Fruit fly (Drosophila melanogaster): Measurements from ENCODE around the gene CycH.
A peak's percentile ranks its signal among the peaks of the same experiment; 100 is the strongest.

Gene CycH

dm6 chr3L:21839720-21840641 is 18.2 kb downstream of the CycH start (continued):
- peak; percentile 70 for TF ChIP-seq CG13123 (GFP tag; optimal IDR thresholded peaks at IDR 0.05)
- TF ChIP-seq Adf1 (GFP tag; IDR thresholded peaks at IDR 0.05) = peak; percentile 70
- TF ChIP-seq bbx (GFP tag; IDR thresholded peaks at IDR 0.05; ENCODE audit: partially characterized antibody) = no peak
- TF ChIP-seq lbe (GFP tag; optimal IDR thresholded peaks at IDR 0.05) = peak; percentile 90
- peak; percentile 96 for TF ChIP-seq dmrt99B (tag; optimal IDR thresholded peaks at IDR 0.05)
- TF ChIP-seq Usf (GFP tag; optimal IDR thresholded peaks at IDR 0.05) = peak; percentile 84
- TF ChIP-seq Jarid2 (GFP tag; optimal IDR thresholded peaks at IDR 0.05) = peak; percentile 80
- peak; percentile 95 for TF ChIP-seq dysf (GFP tag; IDR thresholded peaks at IDR 0.05)
- TF ChIP-seq CG13287 (GFP tag; IDR thresholded peaks at IDR 0.05; ENCODE audit: partially characterized antibody) = peak; percentile 49
- 0 out of 3 replicates have a peak, but pooled peaks have one; percentile 15 for TF ChIP-seq CG16813 (GFP tag; IDR thresholded peaks at IDR 0.05; ENCODE audit: partially characterized antibody)
- no peak for TF ChIP-seq lov (optimal IDR thresholded peaks at IDR 0.05)
- TF ChIP-seq lov (GFP tag; IDR thresholded peaks at IDR 0.05) = peak; percentile 85
- peak; percentile 95 for TF ChIP-seq slp2 (GFP tag; optimal IDR thresholded peaks at IDR 0.05)
- peak; percentile 54 for TF ChIP-seq Doc2 (GFP tag; IDR thresholded peaks at IDR 0.05)
- peak; percentile 88 for TF ChIP-seq CG15011 (GFP tag; optimal IDR thresholded peaks at IDR 0.05)
- peak; percentile 62 for TF ChIP-seq GATAe (GFP tag; conservative IDR thresholded peaks at IDR 0.05)
- peak; percentile 84 for TF ChIP-seq gt (GFP tag; IDR thresholded peaks at IDR 0.05)
- TF ChIP-seq CG9727 (GFP tag; optimal IDR thresholded peaks at IDR 0.05) = peak; percentile 93
- TF ChIP-seq CG18262 (tag; optimal IDR thresholded peaks at IDR 0.05) = peak; percentile 96
- TF ChIP-seq Dll (GFP tag; IDR thresholded peaks at IDR 0.05; ENCODE audit: partially characterized antibody) = 0 out of 4 replicates have a peak, but pooled peaks have one; percentile 18
- TF ChIP-seq Blimp-1 (GFP tag; optimal IDR thresholded peaks at IDR 0.05) = peak; percentile 91
- peak; percentile 68 for TF ChIP-seq CG15696 (tag; optimal IDR thresholded peaks at IDR 0.05)
- TF ChIP-seq CG8290 (GFP tag; optimal IDR thresholded peaks at IDR 0.05) = peak; percentile 86
- TF ChIP-seq CG8290 (tag; optimal IDR thresholded peaks at IDR 0.05) = peak; percentile 18 to 81
- TF ChIP-seq phol (tag; optimal IDR thresholded peaks at IDR 0.05) = peak; percentile 93
- TF ChIP-seq Xbp1 (GFP tag; optimal IDR thresholded peaks at IDR 0.05) = peak; percentile 92
- no peak for TF ChIP-seq Scr (GFP tag; IDR thresholded peaks at IDR 0.05; ENCODE audit: partially characterized antibody)
- TF ChIP-seq Myb (GFP tag; optimal IDR thresholded peaks at IDR 0.05) = peak; percentile 72
- TF ChIP-seq CG10209 (GFP tag; optimal IDR thresholded peaks at IDR 0.05) = peak; percentile 93
- peak; percentile 85 for TF ChIP-seq CG10654 (GFP tag; optimal IDR thresholded peaks at IDR 0.05)
- TF ChIP-seq lmd (GFP tag; IDR thresholded peaks at IDR 0.05) = peak; percentile 95
- TF ChIP-seq CG10979 (tag; optimal IDR thresholded peaks at IDR 0.05) = peak; percentile 92
- TF ChIP-seq CG10462 (GFP tag; optimal IDR thresholded peaks at IDR 0.05) = peak; percentile 88
- peak; percentile 86 for TF ChIP-seq otp (GFP tag; IDR thresholded peaks at IDR 0.05)
- TF ChIP-seq Trl (optimal IDR thresholded peaks at IDR 0.05) = no peak
- TF ChIP-seq Trl (GFP tag; optimal IDR thresholded peaks at IDR 0.05) = peak; percentile 90
- TF ChIP-seq CG10267 (tag; optimal IDR thresholded peaks at IDR 0.05) = peak; percentile 84
- no peak for TF ChIP-seq ato (GFP tag; IDR thresholded peaks at IDR 0.05; ENCODE audit: partially characterized antibody)
- peak; percentile 92 for TF ChIP-seq HLH54F (GFP tag; optimal IDR thresholded peaks at IDR 0.05)
- peak; percentile 84 to 96 for TF ChIP-seq Hr51 (GFP tag; optimal IDR thresholded peaks at IDR 0.05)
- peak; percentile 93 for TF ChIP-seq CG16863 (GFP tag; optimal IDR thresholded peaks at IDR 0.05)
- TF ChIP-seq CG17912 (GFP tag; optimal IDR thresholded peaks at IDR 0.05) = no peak
- peak; percentile 94 for TF ChIP-seq CG15269 (tag; optimal IDR thresholded peaks at IDR 0.05)
- TF ChIP-seq CG2199 (GFP tag; IDR thresholded peaks at IDR 0.05) = 0 out of 3 replicates have a peak, but pooled peaks have one; percentile 50
- peak; percentile 78 for TF ChIP-seq twi (tag; optimal IDR thresholded peaks at IDR 0.05)
- TF ChIP-seq CG10565 (GFP tag; optimal IDR thresholded peaks at IDR 0.05) = peak; percentile 67
- TF ChIP-seq CkIIα-i1 (GFP tag; IDR thresholded peaks at IDR 0.05) = peak; percentile 78
- TF ChIP-seq luna (GFP tag; optimal IDR thresholded peaks at IDR 0.05) = peak; percentile 84

Data from whole organism, embryonic.